Worm (Caenorhabditis elegans) whole organism, L4 larva: ENCODE data around the gene glrx-5.

Experiments used
- D1046.2 ChIP-seq: fragments of 200-800 bp; sonication (Bioruptor generic); IDR thresholded peaks from 2 replicates; pipeline ENCODE4 v1.3.6; 2022; ENCODE audit warnings: missing genetic modification characterization, missing compliant biosample characterization
- ama-1 ChIP-seq: fragments of 150-350 bp; optimal IDR thresholded peaks from 2 replicates; lab custom pipeline; 2014; ENCODE audit warnings: inconsistent platforms, mixed read lengths
- ces-1 ChIP-seq: fragments of 150-350 bp; sonication (generic microtip); optimal IDR thresholded peaks from 4 replicates; lab custom pipeline; 2014; ENCODE audit warnings: missing biosample characterization, missing genetic modification reagents, missing genetic modification characterization
- daf-8 ChIP-seq: fragments of 200-800 bp; sonication (Bioruptor generic); IDR thresholded peaks from 2 replicates; pipeline ENCODE4 v1.3.6; 2022; ENCODE audit warnings: missing genetic modification characterization, missing compliant biosample characterization
- dpl-1 ChIP-seq: fragments of 150-350 bp; optimal IDR thresholded peaks from 2 replicates; lab custom pipeline; 2014; ENCODE audit warnings: missing biosample characterization, missing genetic modification reagents, missing genetic modification characterization
- hlh-11 ChIP-seq: fragments of 200-800 bp; sonication (Bioruptor generic); optimal IDR thresholded peaks from 2 replicates; lab custom pipeline; 2018; ENCODE audit warnings: mild to moderate bottlenecking, missing genetic modification characterization, missing compliant biosample characterization
- lin-39 ChIP-seq: fragments of 150-350 bp; optimal IDR thresholded peaks from 2 replicates; lab custom pipeline; 2014; ENCODE audit warnings: missing biosample characterization, missing genetic modification reagents, missing genetic modification characterization
- nhr-41 ChIP-seq: fragments of 200-800 bp; sonication (Bioruptor generic); IDR thresholded peaks from 2 replicates; pipeline ENCODE4 v1.3.6; 2022; ENCODE audit warnings: missing genetic modification reagents, missing genetic modification characterization, missing compliant biosample characterization
- pha-4 ChIP-seq, 2 experiments: fragments of 150-350 bp in 1 of 2; fragments of 200-800 bp in 1 of 2; sonication (Bioruptor generic) in 1 of 2; IDR thresholded peaks in 1 of 2; optimal IDR thresholded peaks in 1 of 2; 2 replicates each; pipeline versions ENCODE4 v1.3.6 to Lab custom; 2014 to 2022; ENCODE audit warnings: missing genetic modification characterization in 2 of 2, missing genetic modification reagents in 2 of 2, missing biosample characterization in 1 of 2, missing compliant biosample characterization in 1 of 2
- snpc-4 ChIP-seq: fragments of 150-350 bp; optimal IDR thresholded peaks from 2 replicates; lab custom pipeline; 2014; ENCODE audit warnings: missing biosample characterization, missing genetic modification characterization
- unc-39 ChIP-seq: sonication (generic microtip); optimal IDR thresholded peaks from 2 replicates; lab custom pipeline; 2017; ENCODE audit warnings: missing biosample characterization, missing genetic modification characterization
- zag-1 ChIP-seq: fragments of 150-350 bp; optimal IDR thresholded peaks from 2 replicates; lab custom pipeline; 2014; ENCODE audit warnings: missing biosample characterization, missing genetic modification characterization

DNA sequence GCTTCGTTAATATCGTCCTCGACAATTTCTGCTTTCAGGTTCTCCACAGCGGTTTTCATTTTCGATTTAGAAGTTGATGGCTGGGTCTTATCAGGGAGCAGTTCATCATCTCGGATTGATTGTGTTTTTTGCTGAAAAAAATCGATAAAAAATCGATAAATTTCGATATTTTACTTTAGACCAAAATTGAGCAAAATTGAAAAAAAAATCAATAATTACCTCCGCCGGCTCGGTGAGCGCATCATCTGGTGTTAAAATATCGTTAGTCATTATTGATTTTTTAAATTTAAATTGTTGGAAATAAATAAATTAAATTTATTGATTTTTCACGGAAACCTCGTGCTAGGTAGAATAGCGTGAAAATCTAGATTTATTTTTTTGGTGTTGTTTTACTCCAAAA, 21.4 kb upstream of the glrx-5 start, which contains the start of gene Y49E10.10:
- TF ChIP-seq ces-1 (GFP tag; lab: Kevin White, UChicago) (no peak), dpl-1 (no peak), ama-1 (lab: Kevin White, UChicago) (no peak), daf-8 (GFP tag; lab: Robert Waterston, UW) (no peak), nhr-41 (GFP tag; lab: Robert Waterston, UW) (no peak), zag-1 (no peak), unc-39 (tag; lab: Kevin White, UChicago) (no peak), pha-4 (GFP tag; IDR thresholded peaks at IDR 0.05; lab: Robert Waterston, UW) (no peak), pha-4 (tag; optimal IDR thresholded peaks at IDR 0.05; lab: Kevin White, UChicago) (no peak), hlh-11 (tag; lab: Kevin White, UChicago) (no peak), D1046.2 (no peak), snpc-4 (tag; lab: Kevin White, UChicago) (no peak), lin-39 (tag; lab: Kevin White, UChicago) (no peak)
